Fruit fly (Drosophila melanogaster) whole organism, adult: ENCODE measurements around the gene CG31248.

Experiments
- CG33017 ChIP-seq: fragments of 200-800 bp; sonication (Bioruptor generic); optimal IDR thresholded peaks from 2 replicates; lab custom pipeline; 2018; ENCODE audit warnings: missing biosample characterization, mild to moderate bottlenecking, missing genetic modification characterization, moderate library complexity
- Clk ChIP-seq: fragments of 200-800 bp; sonication (Bioruptor generic); optimal IDR thresholded peaks from 2 replicates; lab custom pipeline; 2017; ENCODE audit warnings: missing biosample characterization, missing genetic modification characterization
- Mnt ChIP-seq: fragments of 200-800 bp; sonication (Bioruptor generic); optimal IDR thresholded peaks from 2 replicates; lab custom pipeline; 2016; ENCODE audit warnings: missing biosample characterization, mild to moderate bottlenecking, missing genetic modification characterization
- kay ChIP-seq: fragments of 200-800 bp; sonication (Bioruptor generic); peaks from one replicate; lab custom pipeline; 2016; ENCODE audit warnings: missing biosample characterization, missing genetic modification characterization, borderline replicate concordance

DNA sequence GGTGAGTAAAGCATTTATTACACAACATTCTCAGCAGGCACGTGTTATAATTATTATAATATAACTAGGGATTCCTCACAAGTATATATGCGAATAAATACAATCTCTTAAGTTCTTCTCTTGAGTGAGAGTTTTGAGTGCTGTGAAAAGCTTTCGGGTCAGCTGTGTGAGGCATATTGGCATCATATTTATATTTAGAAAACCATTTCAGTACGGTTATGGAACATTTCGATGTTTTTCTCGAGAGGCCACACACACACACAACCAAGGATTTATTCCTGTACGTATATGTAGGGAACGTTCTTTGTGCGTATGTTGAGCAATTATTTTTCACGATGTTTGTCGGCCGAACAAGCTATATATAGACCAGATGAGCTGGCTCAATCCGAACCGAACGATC is 16.1 kb upstream of the CG31248 start:
- no peak for TF ChIP-seq Clk (GFP tag; lab: Kevin White, UChicago)
- no peak for TF ChIP-seq CG33017 (tag; lab: Kevin White, UChicago)
- no peak for TF ChIP-seq kay (GFP tag; lab: Kevin White, UChicago)
- no peak for TF ChIP-seq Mnt (GFP tag; lab: Kevin White, UChicago)
